Worm (Caenorhabditis elegans): Measurements from ENCODE around the gene gtbp-1.

ce11 chrIV:10141930-10142505, 13.3 kb upstream of the gtbp-1 start, which contains the start of the genes gst-2, gst-4 and dhs-12:
- no peak for TF ChIP-seq unc-62 (GFP tag; optimal IDR thresholded peaks at IDR 0.05)
- TF ChIP-seq ama-1 (optimal IDR thresholded peaks at IDR 0.05) = no peak
- no peak for TF ChIP-seq ama-1 (GFP tag; optimal IDR thresholded peaks at IDR 0.05)
- no peak for TF ChIP-seq nhr-120 (GFP tag; IDR thresholded peaks at IDR 0.05)
- no peak for TF ChIP-seq K11D2.4 (GFP tag; IDR thresholded peaks at IDR 0.05)
- TF ChIP-seq rcor-1 (GFP tag; IDR thresholded peaks at IDR 0.05) = no peak
- TF ChIP-seq him-1 (tag; optimal IDR thresholded peaks at IDR 0.05) = no peak
- TF ChIP-seq unc-130 (GFP tag; optimal IDR thresholded peaks at IDR 0.05) = no peak
- TF ChIP-seq die-1 (tag; optimal IDR thresholded peaks at IDR 0.05) = no peak
- no peak for TF ChIP-seq attf-5 (GFP tag; optimal IDR thresholded peaks at IDR 0.05)
- no peak for TF ChIP-seq lsl-1 (GFP tag; optimal IDR thresholded peaks at IDR 0.05)
- TF ChIP-seq mel-28 (tag; optimal IDR thresholded peaks at IDR 0.05; ENCODE audit: borderline replicate concordance) = no peak
- no peak for TF ChIP-seq B0019.2 (GFP tag; conservative IDR thresholded peaks at IDR 0.05)
- no peak for TF ChIP-seq ceh-79 (tag; optimal IDR thresholded peaks at IDR 0.05)
- no peak for TF ChIP-seq F22D6.2 (tag; optimal IDR thresholded peaks at IDR 0.05)

Measured in whole organism, young adult.